Worm (Caenorhabditis elegans) whole organism, young adult: ENCODE measurements around the gene pcp-1.
"Not testable (repeated sequence)": the region's sequence is repeated elsewhere in the genome, so short reads cannot be mapped to it uniquely, and the experiment has no call there.

Experiments
- B0261.1 ChIP-seq: sonication (generic microtip); optimal IDR thresholded peaks from 2 replicates; lab custom pipeline; 2016; ENCODE audit warnings: mild to moderate bottlenecking, missing genetic modification characterization, moderate library complexity, missing compliant biosample characterization
- B0336.3 ChIP-seq: fragments of 200-800 bp; sonication (Bioruptor generic); IDR thresholded peaks from 2 replicates; pipeline ENCODE4 v1.3.6; 2022; ENCODE audit warnings: missing genetic modification characterization, missing compliant biosample characterization
- C17E4.6 ChIP-seq: fragments of 200-800 bp; sonication (Bioruptor generic); IDR thresholded peaks from 2 replicates; pipeline ENCODE4 v1.3.6; 2022; ENCODE audit warnings: missing genetic modification reagents, missing genetic modification characterization, missing compliant biosample characterization
- D2030.7 ChIP-seq: fragments of 200-800 bp; sonication (Bioruptor generic); IDR thresholded peaks from 2 replicates; pipeline ENCODE4 v1.3.6; 2022; ENCODE audit warnings: missing genetic modification reagents, missing genetic modification characterization, missing compliant biosample characterization
- F33H1.4 ChIP-seq: fragments of 200-800 bp; sonication (Bioruptor generic); IDR thresholded peaks from 2 replicates; pipeline ENCODE4 v1.3.6; 2022; ENCODE audit warnings: missing genetic modification reagents, missing genetic modification characterization, missing compliant biosample characterization
- Y53G8AR.9 ChIP-seq: fragments of 200-800 bp; sonication (Bioruptor generic); conservative IDR thresholded peaks from 2 replicates; pipeline ENCODE4 v1.3.6; 2022; ENCODE audit warnings: missing genetic modification reagents, missing genetic modification characterization, missing compliant biosample characterization
- Y56A3A.18 ChIP-seq: fragments of 200-800 bp; sonication (Bioruptor generic); IDR thresholded peaks from 2 replicates; pipeline ENCODE4 v1.3.6; 2022; ENCODE audit warnings: missing genetic modification reagents, missing genetic modification characterization, missing compliant biosample characterization
- Y95B8A.8 ChIP-seq: fragments of 200-800 bp; sonication (Bioruptor generic); IDR thresholded peaks from 2 replicates; pipeline ENCODE4 v1.3.6; 2022; ENCODE audit warnings: missing genetic modification reagents, missing genetic modification characterization, missing compliant biosample characterization
- ama-1 ChIP-seq, 3 experiments: fragments of 150-350 bp in 1 of 3; sonication (generic microtip) in 2 of 3; optimal IDR thresholded peaks; 2 replicates each; lab custom pipeline; 2014 to 2018; ENCODE audit warnings: missing biosample characterization in 2 of 3, missing genetic modification characterization in 2 of 3, missing genetic modification reagents in 2 of 3
- attf-3 ChIP-seq: fragments of 200-800 bp; sonication (Bioruptor generic); conservative IDR thresholded peaks from 2 replicates; pipeline ENCODE4 v1.3.6; 2022; ENCODE audit warnings: missing genetic modification reagents, missing genetic modification characterization, missing compliant biosample characterization
- attf-5 ChIP-seq: fragments of 200-800 bp; sonication (Bioruptor generic); optimal IDR thresholded peaks from 2 replicates; lab custom pipeline; 2018; ENCODE audit warnings: mild to moderate bottlenecking, missing genetic modification characterization, missing compliant biosample characterization
- cebp-1 ChIP-seq, 2 experiments: fragments of 200-800 bp in 1 of 2; sonication (Bioruptor generic) in 1 of 2; sonication (generic microtip) in 1 of 2; IDR thresholded peaks in 1 of 2; optimal IDR thresholded peaks in 1 of 2; 2 replicates each; pipeline versions ENCODE4 v1.3.6 to Lab custom; 2017 to 2022; ENCODE audit warnings: missing compliant biosample characterization in 2 of 2, missing genetic modification characterization in 2 of 2, mild to moderate bottlenecking in 1 of 2, missing genetic modification reagents in 1 of 2, moderate library complexity in 1 of 2
- ceh-91 ChIP-seq: fragments of 200-800 bp; sonication (Bioruptor generic); IDR thresholded peaks from 2 replicates; pipeline ENCODE4 v1.3.6; 2022; ENCODE audit warnings: missing genetic modification reagents, missing genetic modification characterization, missing compliant biosample characterization
- dox-1 ChIP-seq: fragments of 200-800 bp; sonication (Bioruptor generic); IDR thresholded peaks from 2 replicates; pipeline ENCODE4 v1.3.6; 2022; ENCODE audit warnings: missing genetic modification reagents, missing genetic modification characterization, missing compliant biosample characterization
- ekl-4 ChIP-seq: fragments of 200-800 bp; sonication (Bioruptor generic); IDR thresholded peaks from 2 replicates; pipeline ENCODE4 v1.3.6; 2022; ENCODE audit warnings: missing genetic modification reagents, missing genetic modification characterization, missing compliant biosample characterization
- hmg-1.2 ChIP-seq: fragments of 200-800 bp; sonication (Bioruptor generic); IDR thresholded peaks from 2 replicates; pipeline ENCODE4 v1.3.6; 2022; ENCODE audit warnings: missing genetic modification reagents, missing genetic modification characterization, missing compliant biosample characterization
- hmg-20 ChIP-seq: fragments of 200-800 bp; sonication (Bioruptor generic); IDR thresholded peaks from 2 replicates; pipeline ENCODE4 v1.3.6; 2022; ENCODE audit warnings: missing genetic modification reagents, missing genetic modification characterization, missing compliant biosample characterization
- hsf-1 ChIP-seq: fragments of 200-800 bp; sonication (Bioruptor generic); IDR thresholded peaks from 2 replicates; pipeline ENCODE4 v1.3.6; 2022; ENCODE audit warnings: missing genetic modification reagents, missing genetic modification characterization, missing compliant biosample characterization
- let-607 ChIP-seq, 2 experiments: fragments of 200-800 bp in 1 of 2; sonication (Bioruptor generic) in 1 of 2; sonication (generic microtip) in 1 of 2; optimal IDR thresholded peaks; 2 replicates each; lab custom pipeline; 2016 to 2018; ENCODE audit warnings: mild to moderate bottlenecking in 2 of 2, missing compliant biosample characterization in 2 of 2, missing genetic modification characterization in 2 of 2, moderate library complexity in 2 of 2, missing genotype in 1 of 2
- lin-40 ChIP-seq: sonication (generic microtip); optimal IDR thresholded peaks from 2 replicates; lab custom pipeline; 2016; ENCODE audit warnings: missing genetic modification characterization, mild to moderate bottlenecking, missing compliant biosample characterization, missing genotype, missing genetic modification reagents
- lin-54 ChIP-seq: fragments of 200-800 bp; sonication (Bioruptor generic); optimal IDR thresholded peaks from 2 replicates; lab custom pipeline; 2018; ENCODE audit warnings: mild to moderate bottlenecking, missing genetic modification characterization, missing compliant biosample characterization
- lsl-1 ChIP-seq: fragments of 200-800 bp; sonication (Bioruptor generic); optimal IDR thresholded peaks from 2 replicates; lab custom pipeline; 2018; ENCODE audit warnings: mild to moderate bottlenecking, missing genetic modification characterization, moderate library complexity, missing compliant biosample characterization
- madf-3 ChIP-seq: fragments of 200-800 bp; sonication (Bioruptor generic); IDR thresholded peaks from 2 replicates; pipeline ENCODE4 v1.3.6; 2022; ENCODE audit warnings: missing genetic modification reagents, missing genetic modification characterization, missing compliant biosample characterization
- madf-6 ChIP-seq: fragments of 200-800 bp; sonication (Bioruptor generic); IDR thresholded peaks from 2 replicates; pipeline ENCODE4 v1.3.6; 2022; ENCODE audit warnings: missing genetic modification reagents, missing genetic modification characterization, missing compliant biosample characterization
- mcd-1 ChIP-seq: fragments of 200-800 bp; sonication (Bioruptor generic); IDR thresholded peaks from 2 replicates; pipeline ENCODE4 v1.3.6; 2022; ENCODE audit warnings: missing genetic modification reagents, missing genetic modification characterization, missing compliant biosample characterization
- nfyb-1 ChIP-seq: fragments of 200-800 bp; sonication (Bioruptor generic); IDR thresholded peaks from 2 replicates; pipeline ENCODE4 v1.3.6; 2022; ENCODE audit warnings: missing genetic modification reagents, missing genetic modification characterization, missing compliant biosample characterization
- nhr-80 ChIP-seq: sonication (generic microtip); optimal IDR thresholded peaks from 2 replicates; lab custom pipeline; 2016; ENCODE audit warnings: missing genetic modification characterization, missing compliant biosample characterization
- pbrm-1 ChIP-seq: fragments of 200-800 bp; sonication (Bioruptor generic); IDR thresholded peaks from 2 replicates; pipeline ENCODE4 v1.3.6; 2022; ENCODE audit warnings: missing genetic modification reagents, missing genetic modification characterization, missing compliant biosample characterization
- rcor-1 ChIP-seq: fragments of 200-800 bp; sonication (Bioruptor generic); IDR thresholded peaks from 2 replicates; pipeline ENCODE4 v1.3.6; 2022; ENCODE audit warnings: missing genetic modification reagents, missing genetic modification characterization, missing compliant biosample characterization
- rpc-1 ChIP-seq, 2 experiments: fragments of 150-350 bp in 1 of 2; sonication (generic microtip) in 1 of 2; optimal IDR thresholded peaks; 2 replicates each; lab custom pipeline; 2014 to 2018; ENCODE audit warnings: missing biosample characterization in 1 of 2, missing genetic modification characterization in 1 of 2, missing genetic modification reagents in 1 of 2, missing genotype in 1 of 2
- tbp1 ChIP-seq: fragments of 200-800 bp; sonication (Bioruptor generic); optimal IDR thresholded peaks from 2 replicates; lab custom pipeline; 2018; ENCODE audit warnings: mild to moderate bottlenecking, missing genetic modification characterization, missing compliant biosample characterization
- ztf-18 ChIP-seq: sonication (generic microtip); optimal IDR thresholded peaks from 2 replicates; lab custom pipeline; 2016; ENCODE audit warnings: missing genotype, mild to moderate bottlenecking, missing genetic modification characterization, missing compliant biosample characterization

pcp-1 gene

DNA sequence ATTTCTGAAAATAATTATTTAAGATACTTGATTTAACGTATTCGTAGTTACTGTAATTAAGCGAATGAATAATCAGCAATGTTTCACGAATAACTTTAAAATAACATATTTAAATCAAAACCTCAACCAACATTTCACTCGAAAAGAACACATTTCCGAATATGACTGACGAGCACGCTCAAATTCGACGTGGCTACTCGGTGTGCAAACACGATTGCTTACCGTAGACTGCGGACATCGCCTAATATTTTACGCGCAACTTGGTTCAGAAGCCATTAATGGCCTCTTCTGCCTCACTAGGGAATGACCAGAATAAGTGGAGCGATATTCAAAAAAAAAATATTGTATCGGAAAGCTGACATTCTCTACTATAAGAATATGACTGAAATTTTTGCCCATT is 11.3 kb downstream of the pcp-1 start, which contains the start of gene snu-23 (continued):
- TF ChIP-seq dox-1 (peak; percentile 47; the same call in 1 of the 2 replicates), rpc-1 (optimal IDR thresholded peaks at IDR 0.05; lab: Kevin White, UChicago) (no peak), rpc-1 (tag; optimal IDR thresholded peaks at IDR 0.05; lab: Kevin White, UChicago) (peak; percentile 32)

DNA sequence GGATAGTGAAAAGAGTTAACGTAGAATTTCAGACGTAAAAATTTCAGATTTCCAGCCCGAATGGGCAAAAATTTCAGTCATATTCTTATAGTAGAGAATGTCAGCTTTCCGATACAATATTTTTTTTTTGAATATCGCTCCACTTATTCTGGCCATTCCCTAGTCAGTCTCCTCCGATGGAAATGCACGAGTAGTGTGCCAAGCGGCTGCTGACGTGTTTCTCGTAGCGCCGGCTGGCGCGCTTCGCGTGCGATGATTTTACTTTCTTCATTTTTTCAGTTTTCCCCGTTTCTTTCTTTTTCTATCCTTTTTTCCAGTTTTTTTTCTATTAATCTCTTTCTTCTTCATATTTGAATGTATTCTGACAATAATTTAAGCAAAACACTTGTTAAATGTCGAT is 12.3 kb downstream of the pcp-1 start:
- TF ChIP-seq ceh-91 (GFP tag; lab: Robert Waterston, UW) (0 out of 2 replicates have a peak, but pooled peaks have one; percentile 17), attf-3 (GFP tag; lab: Robert Waterston, UW) (peak; percentile 77), rpc-1 (optimal IDR thresholded peaks at IDR 0.05; lab: Kevin White, UChicago) (peak; percentile 5), rpc-1 (tag; optimal IDR thresholded peaks at IDR 0.05; lab: Kevin White, UChicago) (peak; percentile 64), hmg-20 (GFP tag; lab: Robert Waterston, UW) (0 out of 2 replicates have a peak, but pooled peaks have one; percentile 9), mcd-1 (GFP tag; lab: Robert Waterston, UW) (peak; percentile 87), ztf-18 (peak; percentile 94), C17E4.6 (peak; percentile 57; the same call in 1 of the 2 replicates), Y53G8AR.9 (GFP tag; lab: Robert Waterston, UW) (peak; percentile 90), rcor-1 (GFP tag; lab: Robert Waterston, UW) (peak; percentile 70), lsl-1 (GFP tag; lab: Kevin White, UChicago) (peak; percentile 34), tbp1 (GFP tag; lab: Kevin White, UChicago) (peak; percentile 66), pbrm-1 (GFP tag; lab: Robert Waterston, UW) (peak; percentile 82), Y56A3A.18 (GFP tag; lab: Robert Waterston, UW) (peak; percentile 55; the same call in 1 of the 2 replicates), lin-40 (tag; lab: Kevin White, UChicago) (peak; percentile 34), attf-5 (GFP tag; lab: Kevin White, UChicago) (peak; percentile 32), dox-1 (peak; percentile 91), let-607 (tag; optimal IDR thresholded peaks at IDR 0.05; lab: Kevin White, UChicago) (peak in 1 of 2 experiments; percentile 5), ekl-4 (GFP tag; lab: Robert Waterston, UW) (peak; percentile 64), madf-6 (GFP tag; lab: Robert Waterston, UW) (peak; percentile 61), nfyb-1 (GFP tag; lab: Robert Waterston, UW) (peak; percentile 77), D2030.7 (GFP tag; lab: Robert Waterston, UW) (peak; percentile 70), F33H1.4 (GFP tag; lab: Robert Waterston, UW) (peak; percentile 62), hmg-1.2 (GFP tag; lab: Robert Waterston, UW) (peak; percentile 47), cebp-1 (tag; optimal IDR thresholded peaks at IDR 0.05; lab: Kevin White, UChicago) (peak; percentile 59), Y95B8A.8 (GFP tag; lab: Robert Waterston, UW) (peak; percentile 74), B0261.1 (tag; lab: Kevin White, UChicago) (peak; percentile 62), B0336.3 (GFP tag; lab: Robert Waterston, UW) (0 out of 2 replicates have a peak, but pooled peaks have one; percentile 27), madf-3 (peak; percentile 67; the same call in 1 of the 2 replicates), hsf-1 (GFP tag; lab: Robert Waterston, UW) (peak; percentile 60; the same call in 1 of the 2 replicates), lin-54 (GFP tag; lab: Kevin White, UChicago) (peak; percentile 53), nhr-80 (tag; lab: Kevin White, UChicago) (peak; percentile 3)
- TF ChIP-seq cebp-1 (GFP tag; IDR thresholded peaks at IDR 0.05; lab: Robert Waterston, UW) = not testable (repeated sequence)

DNA sequence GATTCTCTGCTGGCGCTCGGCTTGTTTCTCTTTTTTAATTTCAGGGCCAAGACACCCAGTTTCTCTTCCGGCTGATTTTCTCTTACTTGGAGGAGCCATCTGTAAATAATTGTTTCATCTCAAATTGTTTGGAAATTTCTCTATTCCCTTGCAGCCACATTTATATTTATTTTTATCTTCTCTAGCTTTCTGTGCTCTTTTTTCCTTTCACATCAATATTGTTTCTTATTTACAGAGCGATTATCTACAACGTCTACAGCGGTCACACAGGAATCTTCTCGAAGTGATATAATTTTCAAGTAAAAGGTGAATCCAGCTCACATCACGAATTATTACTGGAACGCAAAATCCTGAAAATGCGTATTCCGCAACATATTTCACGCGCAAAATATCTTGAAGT is 14.2 kb downstream of the pcp-1 start, which contains the start of the genes ZK686.6 and ZK686.1:
ZK686.6 (minus strand) TSS at position 101 of the 400 bp plus-strand sequence.
ZK686.1 (plus strand) TSS at position 234 of the 400 bp plus-strand sequence.
- TF ChIP-seq ama-1 (optimal IDR thresholded peaks at IDR 0.05; lab: Kevin White, UChicago) (no peak), ama-1 (GFP tag; optimal IDR thresholded peaks at IDR 0.05; lab: Kevin White, UChicago) (no peak), ceh-91 (GFP tag; lab: Robert Waterston, UW) (peak; percentile 56; the same call in 1 of the 2 replicates)
